Worm (Caenorhabditis elegans): ENCODE data around the gene K09E4.3.

The K09E4.3 gene

ce11 chrII:14126841-14127240 lies at the start of gene K09E4.3:
TSS of gene K09E4.3 (minus strand) at chrII:14126941.
- TF ChIP-seq lin-39 (tag; optimal IDR thresholded peaks at IDR 0.05) (no peak), lim-7 (GFP tag; IDR thresholded peaks at IDR 0.05) (no peak), aly-2 (tag; optimal IDR thresholded peaks at IDR 0.05) (no peak), fkh-10 (GFP tag; optimal IDR thresholded peaks at IDR 0.05) (no peak), lin-38 (GFP tag; IDR thresholded peaks at IDR 0.05) (no peak), ctbp-1 (GFP tag; IDR thresholded peaks at IDR 0.05) (no peak), set-16 (GFP tag; IDR thresholded peaks at IDR 0.05) (0 out of 2 replicates have a peak, but pooled peaks have one; percentile 0), zip-2 (tag; optimal IDR thresholded peaks at IDR 0.05) (no peak), unc-62 (GFP tag; optimal IDR thresholded peaks at IDR 0.05 in 1 of 2) (peak in 1 of 2 experiments; percentile 27), unc-62 (tag; optimal IDR thresholded peaks at IDR 0.05) (no peak), madf-5 (GFP tag; IDR thresholded peaks at IDR 0.05) (no peak)

ce11 chrII:14175099-14175498 lies 48.4 kb upstream of the K09E4.3 start, which contains the start of gene Y48B6A.5:
TSS of gene Y48B6A.5 (minus strand) at chrII:14175199.
- TF ChIP-seq nhr-25 (tag; optimal IDR thresholded peaks at IDR 0.05; ENCODE audit: borderline replicate concordance, insufficient read depth), result no peak

- TF ChIP-seq unc-62 (GFP tag; optimal IDR thresholded peaks at IDR 0.05 in 1 of 2) (peak in 1 of 2 experiments; percentile 97), unc-62 (tag; optimal IDR thresholded peaks at IDR 0.05) (no peak), tra-1 (GFP tag; IDR thresholded peaks at IDR 0.05) (no peak), aha-1 (tag) (peak; percentile 95)
Observed at ce11 chrII:14173176-14173575, 46.4 kb upstream of the K09E4.3 start.

ce11 chrII:14171558-14171957 lies 44.8 kb upstream of the K09E4.3 start, which contains the start of gene eat-2:
TSS of gene eat-2 (minus strand) at chrII:14171658.
- peak; percentile 87 for TF ChIP-seq aha-1 (tag)
- TF ChIP-seq nhr-48 (tag; optimal IDR thresholded peaks at IDR 0.05), result no peak
- no peak for TF ChIP-seq nhr-10 (tag; optimal IDR thresholded peaks at IDR 0.05)
- no peak for TF ChIP-seq ceh-28 (tag; optimal IDR thresholded peaks at IDR 0.05)

DNA sequence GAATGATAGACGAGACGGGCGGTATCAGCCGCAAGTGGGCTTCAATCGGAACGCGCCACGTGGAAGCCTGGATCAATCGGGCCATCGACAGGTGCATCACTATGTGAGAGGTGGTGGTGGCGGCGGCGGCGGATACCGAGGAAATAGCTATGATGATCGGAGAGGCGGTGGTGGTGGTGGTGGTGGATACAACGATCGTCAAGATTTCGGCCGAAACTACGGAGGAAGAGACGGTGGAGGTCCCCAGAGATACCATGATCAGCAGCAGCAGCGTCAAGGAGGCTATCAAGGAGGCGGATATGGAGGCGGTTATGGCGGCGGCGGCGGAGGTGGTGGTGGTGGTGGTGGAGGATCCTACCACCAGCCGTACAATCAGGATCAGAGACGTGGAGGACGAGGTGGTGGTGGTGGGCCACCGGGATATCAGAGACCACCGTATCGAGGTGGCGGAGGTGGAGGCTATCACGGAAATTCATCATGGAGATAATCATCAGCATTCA lies 38.7 kb upstream of the K09E4.3 start:
- TF ChIP-seq lim-7 (GFP tag; IDR thresholded peaks at IDR 0.05) (no peak), nhr-25 (tag; optimal IDR thresholded peaks at IDR 0.05; ENCODE audit: borderline replicate concordance, insufficient read depth) (no peak), nhr-41 (GFP tag; IDR thresholded peaks at IDR 0.05) (no peak), arid-1 (GFP tag; conservative IDR thresholded peaks at IDR 0.05) (no peak), daf-19 (GFP tag; conservative IDR thresholded peaks at IDR 0.05) (no peak), nhr-42 (GFP tag; IDR thresholded peaks at IDR 0.05) (peak; percentile 23; the same call in 1 of the 2 replicates), ceh-28 (tag; optimal IDR thresholded peaks at IDR 0.05) (no peak), set-16 (GFP tag; IDR thresholded peaks at IDR 0.05) (peak; percentile 91), ces-1 (GFP tag; optimal IDR thresholded peaks at IDR 0.05) (no peak), zfp-2 (tag; optimal IDR thresholded peaks at IDR 0.05) (no peak), egl-43 (GFP tag; IDR thresholded peaks at IDR 0.05) (0 out of 2 replicates have a peak, but pooled peaks have one; percentile 36), zfp-3 (GFP tag; conservative IDR thresholded peaks at IDR 0.05) (no peak), lir-3 (tag; optimal IDR thresholded peaks at IDR 0.05) (no peak), aly-2 (tag; optimal IDR thresholded peaks at IDR 0.05) (no peak), mdl-1 (tag; optimal IDR thresholded peaks at IDR 0.05) (no peak), F10B5.3 (tag; optimal IDR thresholded peaks at IDR 0.05) (no peak), unc-62 (GFP tag; optimal IDR thresholded peaks at IDR 0.05 in 1 of 2) (peak in 1 of 2 experiments; percentile 62), unc-62 (tag; optimal IDR thresholded peaks at IDR 0.05) (no peak), mdt-29 (GFP tag; IDR thresholded peaks at IDR 0.05) (no peak), lin-1 (GFP tag; IDR thresholded peaks at IDR 0.05) (no peak)
